Worm (Caenorhabditis elegans): ENCODE results near the gene srsx-22.

srsx-22 gene

ce11 chrV:8380076-8380475, 28.6 kb downstream of the srsx-22 start:
- TF ChIP-seq him-1 (tag; optimal IDR thresholded peaks at IDR 0.05): no peak
- no peak for TF ChIP-seq dao-5 (tag; optimal IDR thresholded peaks at IDR 0.05)
- TF ChIP-seq W03F9.2 (tag; optimal IDR thresholded peaks at IDR 0.05): no peak

DNA sequence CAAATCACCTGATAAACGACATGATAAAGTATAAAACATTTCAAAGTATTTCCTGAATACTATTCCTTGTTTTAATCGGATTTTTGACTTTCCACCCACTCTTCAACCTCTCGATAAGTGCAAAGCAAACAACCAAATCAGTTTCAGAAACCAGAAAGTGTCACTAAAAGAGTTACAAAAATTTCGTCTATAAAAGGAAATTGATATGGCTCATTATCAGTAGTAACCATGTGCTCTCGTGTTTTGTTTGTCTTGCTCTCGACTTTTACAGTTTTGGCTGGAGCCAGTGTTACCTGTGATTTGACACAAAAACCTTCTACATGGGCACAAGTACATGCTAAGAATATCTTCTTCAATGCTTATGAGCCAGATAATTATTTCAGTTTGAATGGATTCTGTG, 32.2 kb downstream of the srsx-22 start, which contains the start of gene F52E1.14:
Gene F52E1.14 (plus strand): TSS at position 207 of the 400 bp plus-strand sequence.
- no peak for TF ChIP-seq him-1 (tag; optimal IDR thresholded peaks at IDR 0.05)
- no peak for TF ChIP-seq W03F9.2 (tag; optimal IDR thresholded peaks at IDR 0.05)
- no peak for TF ChIP-seq dao-5 (tag; optimal IDR thresholded peaks at IDR 0.05)

DNA sequence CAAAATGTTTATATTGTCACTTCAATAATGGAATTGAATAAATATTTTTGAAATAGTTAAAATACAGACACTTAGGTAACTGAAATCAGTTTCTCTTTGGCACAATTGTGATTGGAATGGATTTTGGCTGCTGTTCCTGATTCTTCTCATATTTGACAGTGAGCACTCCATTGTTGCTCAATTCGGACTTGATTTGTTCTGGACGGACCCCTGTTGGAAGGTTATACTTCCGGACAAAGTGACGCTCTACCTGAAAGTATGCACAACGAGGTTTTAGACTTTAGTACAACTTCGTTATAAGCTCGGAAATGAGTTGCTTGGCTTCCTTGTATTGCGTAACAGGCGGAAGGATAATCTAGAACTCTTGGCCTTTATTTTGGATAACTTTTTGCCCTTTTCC, 33.3 kb downstream of the srsx-22 start:
- no peak for TF ChIP-seq him-1 (tag; optimal IDR thresholded peaks at IDR 0.05)
- TF ChIP-seq dao-5 (tag; optimal IDR thresholded peaks at IDR 0.05): no peak
- TF ChIP-seq W03F9.2 (tag; optimal IDR thresholded peaks at IDR 0.05): no peak

DNA sequence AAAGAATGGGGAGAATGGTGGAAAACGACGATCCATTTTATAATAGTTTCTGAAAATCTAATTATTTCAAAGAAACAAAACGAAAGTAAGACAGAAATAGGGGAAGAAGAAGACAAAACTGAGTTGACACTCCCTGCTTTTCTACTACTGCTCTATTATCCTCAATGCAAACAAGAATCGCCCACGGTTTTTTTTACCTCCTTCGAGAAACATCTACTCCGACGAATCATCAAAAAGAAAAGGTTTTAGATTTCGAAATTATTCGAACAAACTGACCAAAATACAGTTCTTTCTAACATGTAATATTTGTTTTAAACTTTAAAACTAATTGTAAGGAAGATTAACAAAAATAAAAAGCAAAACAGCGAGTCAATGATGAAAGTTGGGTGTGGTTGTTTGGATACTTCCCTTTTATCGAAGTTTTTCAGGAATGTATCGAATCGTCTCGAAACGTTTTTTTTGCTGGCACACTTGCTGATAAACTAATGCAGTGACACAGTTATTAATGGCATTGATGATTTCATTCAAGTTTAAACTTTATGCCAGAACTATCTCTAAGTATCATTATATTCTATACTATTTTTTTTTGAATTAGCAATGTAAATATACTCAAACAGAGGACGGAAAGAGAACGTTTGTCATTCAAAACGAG, 34.5 kb downstream of the srsx-22 start, which contains the start of gene hsp-17:
Gene hsp-17 (minus strand): TSS at position 51 of the 652 bp plus-strand sequence.
- TF ChIP-seq dao-5 (tag; optimal IDR thresholded peaks at IDR 0.05): no peak
- no peak for TF ChIP-seq W03F9.2 (tag; optimal IDR thresholded peaks at IDR 0.05)
- TF ChIP-seq him-1 (tag; optimal IDR thresholded peaks at IDR 0.05): no peak

- no peak for TF ChIP-seq W03F9.2 (tag; optimal IDR thresholded peaks at IDR 0.05)
- TF ChIP-seq him-1 (tag; optimal IDR thresholded peaks at IDR 0.05): no peak
- no peak for TF ChIP-seq dao-5 (tag; optimal IDR thresholded peaks at IDR 0.05)
Observed at ce11 chrV:8387056-8387455, 35.6 kb downstream of the srsx-22 start, which contains the start of gene gcy-7. Gene gcy-7 (plus strand): TSS chrV:8387356.

ce11 chrV:8389307-8389706, 37.8 kb downstream of the srsx-22 start:
- TF ChIP-seq dao-5 (tag; optimal IDR thresholded peaks at IDR 0.05) (no peak), W03F9.2 (tag; optimal IDR thresholded peaks at IDR 0.05) (no peak), him-1 (tag; optimal IDR thresholded peaks at IDR 0.05) (no peak)

ce11 chrV:8394357-8394850, 42.9 kb downstream of the srsx-22 start, which contains the start of the genes pho-6 and F52E1.3:
Gene pho-6 (minus strand): TSS chrV:8394457.
Gene F52E1.3 (plus strand): TSS chrV:8394800.
- TF ChIP-seq dao-5 (tag; optimal IDR thresholded peaks at IDR 0.05) (no peak), W03F9.2 (tag; optimal IDR thresholded peaks at IDR 0.05) (no peak), him-1 (tag; optimal IDR thresholded peaks at IDR 0.05) (no peak)

DNA sequence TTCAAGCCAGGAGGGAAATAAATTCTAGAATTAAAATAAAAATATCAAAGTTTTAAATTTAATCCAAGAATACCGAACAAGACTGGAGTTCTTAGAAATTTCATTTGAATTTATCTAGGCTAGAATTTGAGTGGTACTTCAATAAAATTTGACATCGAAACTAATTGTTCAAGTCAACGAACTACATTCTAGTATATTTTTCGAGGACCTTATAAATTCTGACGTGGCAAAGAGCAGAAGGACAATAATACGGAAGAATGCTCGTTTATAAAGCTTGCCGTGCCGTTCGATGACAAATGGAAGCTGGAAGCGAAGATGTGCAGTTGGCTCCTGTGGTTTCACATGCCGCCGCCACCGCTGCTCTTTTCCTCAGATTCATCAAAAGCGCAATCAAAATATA, 49.3 kb downstream of the srsx-22 start:
- TF ChIP-seq dao-5 (tag; optimal IDR thresholded peaks at IDR 0.05) (no peak), him-1 (tag; optimal IDR thresholded peaks at IDR 0.05) (no peak), W03F9.2 (tag; optimal IDR thresholded peaks at IDR 0.05) (no peak)

- no peak for TF ChIP-seq him-1 (tag; optimal IDR thresholded peaks at IDR 0.05)
- no peak for TF ChIP-seq dao-5 (tag; optimal IDR thresholded peaks at IDR 0.05)
- TF ChIP-seq W03F9.2 (tag; optimal IDR thresholded peaks at IDR 0.05): no peak
Observed at ce11 chrV:8401267-8401666, 49.8 kb downstream of the srsx-22 start.

DNA sequence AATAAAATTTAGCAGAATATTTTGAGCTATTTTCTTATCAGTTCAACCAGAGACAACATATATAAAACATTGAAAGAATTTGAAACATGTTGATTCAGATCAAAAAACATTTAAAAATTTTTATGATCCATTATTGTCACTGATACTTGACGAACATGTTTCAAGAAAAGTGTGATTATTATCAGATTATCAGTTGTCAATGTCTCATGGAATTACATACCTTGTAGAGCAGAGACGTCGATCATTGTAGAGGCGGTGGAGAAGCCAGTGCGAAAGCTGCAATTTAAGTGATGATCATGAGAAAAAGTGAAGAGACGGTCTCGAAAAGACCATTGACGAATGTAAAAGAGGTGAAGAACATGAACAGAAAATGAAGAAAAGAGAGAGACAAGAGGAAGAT, 50.9 kb downstream of the srsx-22 start, which contains the start of gene F52E1.9:
Gene F52E1.9 (minus strand): TSS at position 278 of the 400 bp plus-strand sequence.
- TF ChIP-seq dao-5 (tag; optimal IDR thresholded peaks at IDR 0.05) (no peak), W03F9.2 (tag; optimal IDR thresholded peaks at IDR 0.05) (no peak), him-1 (tag; optimal IDR thresholded peaks at IDR 0.05) (no peak)

Data from whole organism, L4/young adult.